Worm (Caenorhabditis elegans) whole organism, midembryonic: Measurements from ENCODE around the gene C49A9.1.

Experiments
- T22C8.4 ChIP-seq: fragments of 200-800 bp; sonication (Bioruptor generic); IDR thresholded peaks from 2 replicates; pipeline ENCODE4 v1.3.6; 2022; ENCODE audit warnings: missing genetic modification characterization, missing compliant biosample characterization
- cog-1 ChIP-seq: sonication (generic microtip); optimal IDR thresholded peaks from 2 replicates; lab custom pipeline; 2016; ENCODE audit warnings: missing genetic modification characterization, missing compliant biosample characterization
- flt-1 ChIP-seq: fragments of 200-800 bp; sonication (Bioruptor generic); IDR thresholded peaks from 2 replicates; pipeline ENCODE4 v1.3.6; 2022; ENCODE audit warnings: missing genetic modification characterization, missing compliant biosample characterization
- med-1 ChIP-seq: sonication (generic microtip); optimal IDR thresholded peaks from 2 replicates; lab custom pipeline; 2017; ENCODE audit warnings: missing genetic modification characterization, mild to moderate bottlenecking, missing compliant biosample characterization, antibody characterized with exemption, missing genetic modification reagents; ENCODE audit not compliant: insufficient read depth
- ref-1 ChIP-seq: fragments of 200-800 bp; sonication (Bioruptor generic); conservative IDR thresholded peaks from 2 replicates; pipeline ENCODE4 v1.3.6; 2022; ENCODE audit warnings: missing genetic modification reagents, missing genetic modification characterization, missing compliant biosample characterization
- tab-1 ChIP-seq: fragments of 200-800 bp; sonication (Bioruptor generic); IDR thresholded peaks from 2 replicates; pipeline ENCODE4 v1.3.6; 2022; ENCODE audit warnings: missing genetic modification characterization, missing compliant biosample characterization
- ztf-23 ChIP-seq: fragments of 200-800 bp; sonication (Bioruptor generic); IDR thresholded peaks from 2 replicates; pipeline ENCODE4 v1.3.6; 2022; ENCODE audit warnings: missing genetic modification reagents, missing genetic modification characterization, missing compliant biosample characterization

C49A9.1 gene

DNA sequence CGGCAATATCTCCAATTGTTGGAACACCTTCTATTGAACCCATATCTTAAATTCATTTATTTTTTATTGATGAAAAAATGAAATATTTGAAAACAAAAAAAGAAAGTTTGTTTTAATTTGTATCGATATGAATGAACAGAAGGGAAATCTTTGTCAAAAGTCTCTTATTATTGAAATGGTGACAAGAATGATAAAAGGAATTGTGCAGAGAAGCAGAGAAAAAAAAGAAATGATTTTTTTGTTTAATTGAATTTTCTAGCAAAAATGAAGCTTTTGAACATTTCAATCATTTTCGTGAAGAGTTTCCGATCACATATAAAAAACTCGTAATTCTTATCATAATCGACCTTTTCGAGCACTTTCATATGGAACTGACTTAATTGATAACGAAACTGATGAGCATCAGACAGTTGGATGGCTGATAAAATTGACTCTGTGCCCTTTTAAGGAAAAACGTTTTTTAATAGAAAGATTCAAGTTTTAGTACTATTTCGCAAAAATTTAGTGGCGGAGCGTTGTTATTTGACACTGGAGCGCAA, 47.8 kb downstream of the C49A9.1 start, which contains the start of the genes aat-4 and T13A10.1:
Gene aat-4 (minus strand): TSS at position 51 of the 539 bp plus-strand sequence.
Gene T13A10.1 (plus strand): TSS at position 411 of the 539 bp plus-strand sequence.
- no peak for TF ChIP-seq ref-1 (GFP tag; lab: Robert Waterston, UW)
- no peak for TF ChIP-seq T22C8.4 (GFP tag; lab: Robert Waterston, UW)
- no peak for TF ChIP-seq ztf-23 (GFP tag; lab: Robert Waterston, UW)
- TF ChIP-seq flt-1 (GFP tag; lab: Robert Waterston, UW): no peak
- TF ChIP-seq tab-1 (GFP tag; lab: Robert Waterston, UW): no peak
- no peak for TF ChIP-seq med-1 (GFP tag; lab: Kevin White, UChicago)
- no peak for TF ChIP-seq cog-1

DNA sequence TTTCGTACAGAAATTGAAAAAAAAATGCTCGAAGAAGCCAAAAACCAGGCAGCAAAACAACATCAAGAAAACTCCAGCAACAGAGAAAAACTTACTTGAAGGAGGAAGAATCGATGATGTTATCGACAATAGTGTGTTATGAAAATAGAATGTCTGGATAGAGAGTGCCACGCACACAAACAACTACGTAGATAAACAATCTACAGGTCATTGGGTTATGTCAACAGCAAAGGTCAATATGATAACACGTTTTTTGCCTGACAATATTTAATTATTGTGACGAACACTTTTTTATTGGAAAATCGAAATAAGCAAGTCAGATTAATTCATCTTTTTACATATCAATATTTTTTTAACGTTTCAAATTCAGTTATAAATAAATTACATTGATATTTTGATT, 51.4 kb downstream of the C49A9.1 start, which contains the start of gene sams-5:
Gene sams-5 (minus strand): TSS at position 131 of the 400 bp plus-strand sequence.
- TF ChIP-seq T22C8.4 (GFP tag; lab: Robert Waterston, UW): no peak
- no peak for TF ChIP-seq ref-1 (GFP tag; lab: Robert Waterston, UW)
